Fruit fly (Drosophila melanogaster) Kc167 (cell line): ENCODE data around the gene P5CDh2.

Experiments
- Myc ChIP-seq: fragments of >200 bp; optimal IDR thresholded peaks from 2 replicates; lab custom pipeline; 2017; ENCODE audit warnings: missing external identifiers
- Sin3A ChIP-seq: fragments of >200 bp; optimal IDR thresholded peaks from 2 replicates; lab custom pipeline; 2018; ENCODE audit warnings: missing external identifiers
- h ChIP-seq: fragments of >200 bp; optimal IDR thresholded peaks from 3 replicates; lab custom pipeline; 2018; ENCODE audit warnings: missing external identifiers
- insv ChIP-seq: fragments of >200 bp; optimal IDR thresholded peaks from 3 replicates; lab custom pipeline; 2018; ENCODE audit warnings: missing external identifiers
- psq ChIP-seq: fragments of >200 bp; optimal IDR thresholded peaks from 2 replicates; lab custom pipeline; 2017; ENCODE audit warnings: missing external identifiers
- ttk ChIP-seq: sonication (Bioruptor generic); optimal IDR thresholded peaks from 2 replicates; lab custom pipeline; 2017; ENCODE audit warnings: missing external identifiers

Gene P5CDh2

dm6 chr3R:21871348-21871940, 6.3 kb upstream of the P5CDh2 start:
- TF ChIP-seq Myc (lab: Kevin White, UChicago), result no peak
- no peak for TF ChIP-seq Sin3A (lab: Kevin White, UChicago)

dm6 chr3R:21873439-21873838, 4.3 kb upstream of the P5CDh2 start, which contains the start of gene CG31178:
CG31178 (plus strand) TSS chr3R:21873739.
- no peak for TF ChIP-seq insv
- TF ChIP-seq psq (lab: Kevin White, UChicago), result no peak

dm6 chr3R:21874982-21875466, 2.7 kb upstream of the P5CDh2 start, which contains the start of gene CG6656:
CG6656 (plus strand) TSS chr3R:21875293.
- TF ChIP-seq insv, result no peak
- TF ChIP-seq Myc (lab: Kevin White, UChicago), result no peak
- no peak for TF ChIP-seq h (lab: Kevin White, UChicago)
- TF ChIP-seq psq (lab: Kevin White, UChicago), result no peak
- TF ChIP-seq Sin3A (lab: Kevin White, UChicago), result no peak
- TF ChIP-seq ttk (lab: Kevin White, UChicago), result no peak

dm6 chr3R:21878473-21878872, 737 bp downstream of the P5CDh2 start, which contains the start of gene CG34148:
CG34148 (minus strand) TSS chr3R:21878686.
- no peak for TF ChIP-seq psq (lab: Kevin White, UChicago)
- TF ChIP-seq Myc (lab: Kevin White, UChicago), result no peak
- no peak for TF ChIP-seq ttk (lab: Kevin White, UChicago)
- TF ChIP-seq insv, result no peak
- no peak for TF ChIP-seq Sin3A (lab: Kevin White, UChicago)
- no peak for TF ChIP-seq h (lab: Kevin White, UChicago)

- TF ChIP-seq h (lab: Kevin White, UChicago), result no peak
- TF ChIP-seq Myc (lab: Kevin White, UChicago), result no peak
- no peak for TF ChIP-seq ttk (lab: Kevin White, UChicago)
- TF ChIP-seq psq (lab: Kevin White, UChicago), result no peak
- no peak for TF ChIP-seq insv
- TF ChIP-seq Sin3A (lab: Kevin White, UChicago), result no peak
These were observed 2.8 kb downstream of the P5CDh2 start, which contains the start of gene CG31465 for dm6 chr3R:21880510-21880909. CG31465 (plus strand) TSS chr3R:21880810.

dm6 chr3R:21884354-21884753, 6.6 kb downstream of the P5CDh2 start, which contains the start of gene fit:
fit (minus strand) TSS chr3R:21884454.
- TF ChIP-seq Myc (lab: Kevin White, UChicago) (no peak), h (lab: Kevin White, UChicago) (no peak), psq (lab: Kevin White, UChicago) (no peak), Sin3A (lab: Kevin White, UChicago) (no peak), ttk (lab: Kevin White, UChicago) (no peak), insv (no peak)

- TF ChIP-seq ttk (lab: Kevin White, UChicago) (no peak), psq (lab: Kevin White, UChicago) (no peak), insv (no peak), h (lab: Kevin White, UChicago) (no peak), Myc (lab: Kevin White, UChicago) (no peak), Sin3A (lab: Kevin White, UChicago) (no peak)
These were observed 7.7 kb downstream of the P5CDh2 start, which contains the start of gene CG17819 for dm6 chr3R:21885450-21885849. CG17819 (minus strand) TSS chr3R:21885550.

dm6 chr3R:21886861-21887587, 9.3 kb downstream of the P5CDh2 start, which contains the start of the genes CG6678 and dnd:
CG6678 (plus strand) TSS chr3R:21887029.
dnd (minus strand) TSS chr3R:21887355.
- no peak for TF ChIP-seq ttk (lab: Kevin White, UChicago)
- no peak for TF ChIP-seq h (lab: Kevin White, UChicago)
- TF ChIP-seq psq (lab: Kevin White, UChicago), result no peak
- no peak for TF ChIP-seq Myc (lab: Kevin White, UChicago)
- TF ChIP-seq insv, result no peak
- TF ChIP-seq Sin3A (lab: Kevin White, UChicago), result no peak

dm6 chr3R:21887588-21888007, 9.9 kb downstream of the P5CDh2 start:
- no peak for TF ChIP-seq Sin3A (lab: Kevin White, UChicago)
- TF ChIP-seq Myc (lab: Kevin White, UChicago), result no peak
- TF ChIP-seq insv, result no peak
- no peak for TF ChIP-seq psq (lab: Kevin White, UChicago)
- TF ChIP-seq ttk (lab: Kevin White, UChicago), result no peak
- TF ChIP-seq h (lab: Kevin White, UChicago), result no peak

- TF ChIP-seq Myc (lab: Kevin White, UChicago) (no peak), psq (lab: Kevin White, UChicago) (no peak), Sin3A (lab: Kevin White, UChicago) (no peak), h (lab: Kevin White, UChicago) (no peak), insv (no peak), ttk (lab: Kevin White, UChicago) (no peak)
These were observed 11.2 kb downstream of the P5CDh2 start, which contains the start of gene CG43844 for dm6 chr3R:21888696-21889602. CG43844 (plus strand) TSS chr3R:21889539.

dm6 chr3R:21889945-21890344, 12.2 kb downstream of the P5CDh2 start:
- TF ChIP-seq ttk (lab: Kevin White, UChicago) (no peak), psq (lab: Kevin White, UChicago) (no peak), insv (no peak), Myc (lab: Kevin White, UChicago) (no peak), h (lab: Kevin White, UChicago) (no peak), Sin3A (lab: Kevin White, UChicago) (no peak)
